Fruit fly (Drosophila melanogaster): ENCODE measurements around the gene ATPsyndelta.
A peak's percentile ranks its signal among the peaks of the same experiment; 100 is the strongest.

Gene ATPsyndelta

DNA sequence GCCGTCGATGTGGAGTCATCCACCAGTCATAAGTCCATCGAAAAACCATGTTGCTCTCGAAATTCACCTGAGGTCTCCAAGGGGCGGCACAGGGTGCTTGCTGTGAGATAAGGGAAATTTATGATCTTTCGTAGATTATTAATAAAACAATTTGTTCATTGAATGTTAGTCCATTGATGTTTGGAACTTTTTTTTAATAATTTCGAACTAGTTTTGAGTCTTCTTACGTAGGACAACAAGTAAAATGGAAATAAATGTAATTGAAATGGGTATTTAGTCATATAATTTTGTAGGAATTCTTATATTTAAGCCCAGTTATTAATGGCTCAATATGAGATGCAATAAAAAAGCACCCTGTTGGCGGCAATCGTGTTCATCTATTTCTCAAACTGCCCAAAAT is 19.7 kb downstream of the ATPsyndelta start (continued):
- TF ChIP-seq unc-4 (GFP tag; IDR thresholded peaks at IDR 0.05; ENCODE audit: partially characterized antibody): no peak
- TF ChIP-seq dimm (GFP tag; IDR thresholded peaks at IDR 0.05): no peak
- TF ChIP-seq al (GFP tag; IDR thresholded peaks at IDR 0.05): peak; percentile 19; the same call in 1 of the 2 replicates
- TF ChIP-seq B-H2 (GFP tag; optimal IDR thresholded peaks at IDR 0.05): no peak
- peak; percentile 84 for TF ChIP-seq CG17361 (GFP tag; IDR thresholded peaks at IDR 0.05)
- peak; percentile 67 to 97 for TF ChIP-seq Hr51 (GFP tag; optimal IDR thresholded peaks at IDR 0.05)
- TF ChIP-seq CG3065 (GFP tag; optimal IDR thresholded peaks at IDR 0.05): peak; percentile 9
- peak; percentile 83 for TF ChIP-seq CG8388 (GFP tag; optimal IDR thresholded peaks at IDR 0.05)
- TF ChIP-seq CG15269 (tag; optimal IDR thresholded peaks at IDR 0.05): peak; percentile 92
- TF ChIP-seq CG15479 (GFP tag; optimal IDR thresholded peaks at IDR 0.05): no peak
- peak; percentile 55; the same call in 1 of the 2 replicates for TF ChIP-seq danr (GFP tag; IDR thresholded peaks at IDR 0.05)
- no peak for TF ChIP-seq CG14710 (tag; optimal IDR thresholded peaks at IDR 0.05)
- TF ChIP-seq dysf (GFP tag; IDR thresholded peaks at IDR 0.05): peak; percentile 77
- TF ChIP-seq Ravus (GFP tag; IDR thresholded peaks at IDR 0.05): no peak; the same call in 1 of the 2 replicates
- peak; percentile 14 for TF ChIP-seq CG9609 (GFP tag; optimal IDR thresholded peaks at IDR 0.05)
- peak; percentile 39 for TF ChIP-seq Hand (GFP tag; optimal IDR thresholded peaks at IDR 0.05)
- peak; percentile 34; the same call in 1 of the 2 replicates for TF ChIP-seq Ada2b (GFP tag; IDR thresholded peaks at IDR 0.05)
- TF ChIP-seq CG15073 (GFP tag; optimal IDR thresholded peaks at IDR 0.05): no peak
- peak; percentile 41; the same call in 1 of the 2 replicates for TF ChIP-seq wor (GFP tag; IDR thresholded peaks at IDR 0.05)
- TF ChIP-seq Hey (tag; optimal IDR thresholded peaks at IDR 0.05): no peak
- TF ChIP-seq CG7745 (tag; optimal IDR thresholded peaks at IDR 0.05): no peak
- no peak for TF ChIP-seq Dad (GFP tag; optimal IDR thresholded peaks at IDR 0.05)
- peak; percentile 40 for TF ChIP-seq CG8281 (tag; optimal IDR thresholded peaks at IDR 0.05)
- no peak for TF ChIP-seq sc (optimal IDR thresholded peaks at IDR 0.05)
- peak; percentile 29 for TF ChIP-seq sc (GFP tag; optimal IDR thresholded peaks at IDR 0.05)
- peak; percentile 69 for TF ChIP-seq Blimp-1 (GFP tag; optimal IDR thresholded peaks at IDR 0.05)
- peak; percentile 54 for TF ChIP-seq CG17328 (GFP tag; IDR thresholded peaks at IDR 0.05)
- TF ChIP-seq cg (GFP tag; optimal IDR thresholded peaks at IDR 0.05): no peak
- no peak for TF ChIP-seq exex (tag; optimal IDR thresholded peaks at IDR 0.05)
- no peak for TF ChIP-seq Opbp (GFP tag; IDR thresholded peaks at IDR 0.05; ENCODE audit: partially characterized antibody)
- TF ChIP-seq phol (tag; optimal IDR thresholded peaks at IDR 0.05): peak; percentile 80
- no peak for TF ChIP-seq fru (optimal IDR thresholded peaks at IDR 0.05)
- no peak for TF ChIP-seq Sry-δ (GFP tag; optimal IDR thresholded peaks at IDR 0.05)
- TF ChIP-seq CG11504 (tag; optimal IDR thresholded peaks at IDR 0.05): peak; percentile 88
- TF ChIP-seq Dll (GFP tag; IDR thresholded peaks at IDR 0.05; ENCODE audit: partially characterized antibody): no peak
- peak; percentile 53 for TF ChIP-seq HLH3B (GFP tag; IDR thresholded peaks at IDR 0.05)
- no peak for TF ChIP-seq CG10959 (GFP tag; IDR thresholded peaks at IDR 0.05)
- no peak for TF ChIP-seq inv (GFP tag; IDR thresholded peaks at IDR 0.05; ENCODE audit: partially characterized antibody)
- TF ChIP-seq knrl (GFP tag; IDR thresholded peaks at IDR 0.05; ENCODE audit: partially characterized antibody): no peak
- peak; percentile 75 for TF ChIP-seq BtbVII (GFP tag; optimal IDR thresholded peaks at IDR 0.05)
- TF ChIP-seq Mrtf (GFP tag; IDR thresholded peaks at IDR 0.05): peak; percentile 66; the same call in 2 of the 3 replicates
- peak; percentile 89 for TF ChIP-seq dmrt99B (tag; optimal IDR thresholded peaks at IDR 0.05)
- no peak for TF ChIP-seq Sin3A (optimal IDR thresholded peaks at IDR 0.05)
- peak; percentile 37 for TF ChIP-seq twi (tag; optimal IDR thresholded peaks at IDR 0.05)
- peak; percentile 49 for TF ChIP-seq CG12942 (GFP tag; optimal IDR thresholded peaks at IDR 0.05)
- peak; percentile 26 for TF ChIP-seq Atf3 (GFP tag; optimal IDR thresholded peaks at IDR 0.05)
- no peak for TF ChIP-seq usp (GFP tag; optimal IDR thresholded peaks at IDR 0.05)
- 0 out of 3 replicates have a peak, but pooled peaks have one; percentile 29 for TF ChIP-seq Optix (GFP tag; IDR thresholded peaks at IDR 0.05)
- peak; percentile 58 for TF ChIP-seq esg (GFP tag; conservative IDR thresholded peaks at IDR 0.05)
- TF ChIP-seq ems (GFP tag; optimal IDR thresholded peaks at IDR 0.05): peak; percentile 48
- peak; percentile 88 for TF ChIP-seq PHDP (tag; optimal IDR thresholded peaks at IDR 0.05)

Data from whole organism, embryonic.